Fruit fly (Drosophila melanogaster) whole organism, embryonic: ENCODE measurements around the gene CG15522.
A peak's percentile ranks its signal among the peaks of the same experiment; 100 is the strongest.

Experiments used
- Blimp-1 ChIP-seq: fragments of 200-800 bp; sonication (Bioruptor generic); optimal IDR thresholded peaks from 3 replicates; lab custom pipeline; 2018; ENCODE audit warnings: missing biosample characterization, missing genetic modification characterization, mild to moderate bottlenecking, moderate library complexity, missing genetic modification reagents
- CG11456 ChIP-seq: fragments of 200-800 bp; sonication (Bioruptor generic); IDR thresholded peaks from 3 replicates; pipeline ENCODE4 v1.3.6; 2022; ENCODE audit warnings: missing biosample characterization, missing genetic modification characterization
- CG12391 ChIP-seq: fragments of 200-800 bp; sonication (Bioruptor generic); optimal IDR thresholded peaks from 3 replicates; lab custom pipeline; 2018; ENCODE audit warnings: missing biosample characterization, mild to moderate bottlenecking, missing genetic modification characterization, moderate library complexity
- CG13424 ChIP-seq: fragments of 200-800 bp; sonication (Bioruptor generic); optimal IDR thresholded peaks from 2 replicates; lab custom pipeline; 2019; ENCODE audit warnings: missing biosample characterization, mild to moderate bottlenecking, missing genetic modification characterization, moderate library complexity
- CG13894 ChIP-seq: fragments of 200-800 bp; sonication (Bioruptor generic); optimal IDR thresholded peaks from 3 replicates; lab custom pipeline; 2018; ENCODE audit warnings: missing biosample characterization, mild to moderate bottlenecking, missing genetic modification characterization, moderate library complexity
- CG17802 ChIP-seq: fragments of 200-800 bp; sonication (Bioruptor generic); optimal IDR thresholded peaks from 2 replicates; lab custom pipeline; 2018; ENCODE audit warnings: missing biosample characterization, mild to moderate bottlenecking, missing genetic modification characterization, moderate library complexity
- CG17829 ChIP-seq: fragments of 200-800 bp; optimal IDR thresholded peaks from 2 replicates; lab custom pipeline; 2019; ENCODE audit warnings: missing biosample characterization, mild to moderate bottlenecking, missing genetic modification characterization, moderate library complexity
- CG2120 ChIP-seq: fragments of 200-800 bp; sonication (Bioruptor generic); optimal IDR thresholded peaks from 3 replicates; lab custom pipeline; 2016; ENCODE audit warnings: missing biosample characterization, missing genetic modification characterization
- CG2678 ChIP-seq: fragments of 200-800 bp; sonication (Bioruptor generic); optimal IDR thresholded peaks from 3 replicates; lab custom pipeline; 2019; ENCODE audit warnings: missing biosample characterization, mild to moderate bottlenecking, missing genetic modification characterization, moderate library complexity
- CG30403 ChIP-seq: fragments of 200-800 bp; sonication (Bioruptor generic); optimal IDR thresholded peaks from 3 replicates; lab custom pipeline; 2016; ENCODE audit warnings: missing biosample characterization, missing genetic modification characterization
- CG3065 ChIP-seq: fragments of 200-800 bp; sonication (Bioruptor generic); optimal IDR thresholded peaks from 2 replicates; lab custom pipeline; 2016; ENCODE audit warnings: missing biosample characterization, missing genetic modification characterization
- CG32532 ChIP-seq: fragments of 200-800 bp; sonication (Bioruptor generic); IDR thresholded peaks from 2 replicates; pipeline ENCODE4 v1.3.6; 2022; ENCODE audit warnings: missing biosample characterization, missing genetic modification characterization
- CG3847 ChIP-seq: fragments of 200-800 bp; sonication (Bioruptor generic); IDR thresholded peaks from 2 replicates; pipeline ENCODE4 v1.3.6; 2022; ENCODE audit warnings: missing biosample characterization, missing genetic modification characterization
- CG42726 ChIP-seq: fragments of 200-800 bp; sonication (Bioruptor generic); IDR thresholded peaks from 2 replicates; pipeline ENCODE4 v1.3.6; 2022; ENCODE audit warnings: missing biosample characterization, missing genetic modification characterization; ENCODE audit not compliant: partially characterized antibody
- CG6791 ChIP-seq: fragments of 200-800 bp; sonication (Bioruptor generic); IDR thresholded peaks from 3 replicates; pipeline ENCODE4 v1.3.6; 2022; ENCODE audit warnings: missing biosample characterization, missing genetic modification characterization; ENCODE audit not compliant: partially characterized antibody
- CG7839 ChIP-seq: fragments of 200-800 bp; sonication (Bioruptor generic); optimal IDR thresholded peaks from 3 replicates; lab custom pipeline; 2018; ENCODE audit warnings: missing biosample characterization, mild to moderate bottlenecking, missing genetic modification characterization, moderate library complexity
- Chrac-16 ChIP-seq: fragments of 200-800 bp; sonication (Bioruptor generic); optimal IDR thresholded peaks from 3 replicates; lab custom pipeline; 2016; ENCODE audit warnings: missing biosample characterization, missing genetic modification characterization
- E2f1 ChIP-seq: fragments of 200-800 bp; sonication (Bioruptor generic); IDR thresholded peaks from 2 replicates; pipeline ENCODE4 v1.3.6; 2022; ENCODE audit warnings: missing biosample characterization, missing genetic modification characterization
- E2f2 ChIP-seq: fragments of 200-800 bp; sonication (Bioruptor generic); IDR thresholded peaks from 2 replicates; pipeline ENCODE4 v1.3.6; 2022; ENCODE audit warnings: missing biosample characterization, missing genetic modification characterization
- Fer1 ChIP-seq: fragments of 200-800 bp; sonication (Bioruptor generic); optimal IDR thresholded peaks from 2 replicates; lab custom pipeline; 2017; ENCODE audit warnings: missing biosample characterization, mild to moderate bottlenecking, missing genetic modification characterization
- Fer3 ChIP-seq: fragments of 200-800 bp; sonication (Bioruptor generic); optimal IDR thresholded peaks from 2 replicates; lab custom pipeline; 2018; ENCODE audit warnings: missing biosample characterization, mild to moderate bottlenecking, missing genetic modification characterization, moderate library complexity
- Hmr ChIP-seq: fragments of 200-800 bp; sonication (Bioruptor generic); optimal IDR thresholded peaks from 3 replicates; lab custom pipeline; 2017; ENCODE audit warnings: mild to moderate bottlenecking, missing biosample characterization, missing genetic modification reagents, missing genetic modification characterization
- Hr3 ChIP-seq: fragments of 200-800 bp; sonication (Bioruptor generic); optimal IDR thresholded peaks from 3 replicates; lab custom pipeline; 2016; ENCODE audit warnings: missing biosample characterization, missing genetic modification characterization
- Myb ChIP-seq: fragments of 200-800 bp; sonication (Bioruptor generic); optimal IDR thresholded peaks from 2 replicates; lab custom pipeline; 2016; ENCODE audit warnings: missing biosample characterization, missing genetic modification characterization
- Ptx1 ChIP-seq: fragments of 200-800 bp; sonication (Bioruptor generic); IDR thresholded peaks from 2 replicates; pipeline ENCODE4 v1.3.6; 2022; ENCODE audit warnings: missing biosample characterization, missing genetic modification characterization
- Rfx ChIP-seq: fragments of 200-800 bp; sonication (Bioruptor generic); IDR thresholded peaks from 2 replicates; pipeline ENCODE4 v1.3.6; 2022; ENCODE audit warnings: missing biosample characterization, missing genetic modification characterization
- Sox102F ChIP-seq: fragments of 200-800 bp; sonication (Bioruptor generic); optimal IDR thresholded peaks from 2 replicates; lab custom pipeline; 2018; ENCODE audit warnings: missing biosample characterization, mild to moderate bottlenecking, missing genetic modification characterization, moderate library complexity
- Ssrp ChIP-seq: fragments of 200-800 bp; sonication (Bioruptor generic); optimal IDR thresholded peaks from 2 replicates; lab custom pipeline; 2018; ENCODE audit warnings: missing biosample characterization, mild to moderate bottlenecking, missing genetic modification characterization, moderate library complexity
- bcd ChIP-seq: fragments of 200-800 bp; sonication (Bioruptor generic); optimal IDR thresholded peaks from 2 replicates; lab custom pipeline; 2017; ENCODE audit warnings: missing biosample characterization, mild to moderate bottlenecking, missing genetic modification characterization
- cad ChIP-seq: fragments of >200 bp; optimal IDR thresholded peaks from 2 replicates; lab custom pipeline; 2017; ENCODE audit warnings: missing biosample characterization, missing genetic modification characterization
- cg ChIP-seq: fragments of 200-800 bp; sonication (Bioruptor generic); optimal IDR thresholded peaks from 3 replicates; lab custom pipeline; 2019; ENCODE audit warnings: missing biosample characterization, mild to moderate bottlenecking, missing genetic modification characterization, moderate library complexity
- chm ChIP-seq: fragments of 200-800 bp; sonication (Bioruptor generic); IDR thresholded peaks from 2 replicates; pipeline ENCODE4 v1.3.6; 2022; ENCODE audit warnings: missing biosample characterization, missing genetic modification characterization
- gem ChIP-seq: fragments of 200-800 bp; sonication (Bioruptor generic); optimal IDR thresholded peaks from 2 replicates; lab custom pipeline; 2019; ENCODE audit warnings: missing biosample characterization, mild to moderate bottlenecking, missing genetic modification characterization, moderate library complexity
- grau ChIP-seq: fragments of 200-800 bp; optimal IDR thresholded peaks from 3 replicates; lab custom pipeline; 2019; ENCODE audit warnings: missing biosample characterization, mild to moderate bottlenecking, missing genetic modification characterization, moderate library complexity
- gro ChIP-seq: fragments of 200-800 bp; sonication (Bioruptor generic); optimal IDR thresholded peaks from 2 replicates; lab custom pipeline; 2016; ENCODE audit warnings: missing biosample characterization, missing genetic modification characterization
- kah ChIP-seq: fragments of 200-800 bp; sonication (Bioruptor generic); optimal IDR thresholded peaks from 2 replicates; lab custom pipeline; 2018; ENCODE audit warnings: missing biosample characterization, mild to moderate bottlenecking, missing genetic modification characterization
- mam ChIP-seq: fragments of 200-800 bp; sonication (Bioruptor generic); optimal IDR thresholded peaks from 3 replicates; lab custom pipeline; 2016; ENCODE audit warnings: missing biosample characterization, missing genetic modification characterization
- nmo ChIP-seq: fragments of 200-800 bp; sonication (Bioruptor generic); optimal IDR thresholded peaks from 2 replicates; lab custom pipeline; 2018; ENCODE audit warnings: missing biosample characterization, mild to moderate bottlenecking, missing genetic modification characterization, moderate library complexity
- ranshi ChIP-seq: fragments of 200-800 bp; sonication (Bioruptor generic); IDR thresholded peaks from 2 replicates; pipeline ENCODE4 v1.3.6; 2022; ENCODE audit warnings: missing biosample characterization, missing genetic modification characterization
- sd ChIP-seq: fragments of 200-800 bp; sonication (Bioruptor generic); optimal IDR thresholded peaks from 3 replicates; lab custom pipeline; 2018; ENCODE audit warnings: missing biosample characterization, mild to moderate bottlenecking, missing genetic modification characterization, moderate library complexity
- sens-2 ChIP-seq: fragments of 200-800 bp; sonication (Bioruptor generic); IDR thresholded peaks from 2 replicates; pipeline ENCODE4 v1.3.6; 2022; ENCODE audit warnings: missing biosample characterization, missing genetic modification characterization
- slbo ChIP-seq: fragments of 200-800 bp; sonication (Bioruptor generic); IDR thresholded peaks from 2 replicates; pipeline ENCODE4 v1.3.6; 2022; ENCODE audit warnings: missing biosample characterization, missing genetic modification characterization
- stwl ChIP-seq: fragments of 200-800 bp; sonication (Bioruptor generic); optimal IDR thresholded peaks from 3 replicates; lab custom pipeline; 2018; ENCODE audit warnings: missing biosample characterization, mild to moderate bottlenecking, missing genetic modification characterization, moderate library complexity
- sug ChIP-seq: fragments of 200-800 bp; optimal IDR thresholded peaks from 2 replicates; lab custom pipeline; 2019; ENCODE audit warnings: missing biosample characterization, mild to moderate bottlenecking, missing genetic modification characterization, moderate library complexity
- trem ChIP-seq: fragments of 200-800 bp; optimal IDR thresholded peaks from 3 replicates; lab custom pipeline; 2019; ENCODE audit warnings: missing biosample characterization, mild to moderate bottlenecking, missing genetic modification characterization, moderate library complexity
- unpg ChIP-seq: fragments of 200-800 bp; sonication (Bioruptor generic); optimal IDR thresholded peaks from 3 replicates; lab custom pipeline; 2018; ENCODE audit warnings: missing biosample characterization, mild to moderate bottlenecking, missing genetic modification characterization, moderate library complexity
- vvl ChIP-seq: fragments of 200-800 bp; sonication (Bioruptor generic); IDR thresholded peaks from 2 replicates; pipeline ENCODE4 v1.3.6; 2022; ENCODE audit warnings: missing biosample characterization, missing genetic modification characterization
- zen ChIP-seq: fragments of 200-800 bp; sonication (Bioruptor generic); optimal IDR thresholded peaks from 3 replicates; lab custom pipeline; 2018; ENCODE audit warnings: missing biosample characterization, mild to moderate bottlenecking, missing genetic modification characterization, moderate library complexity

The CG15522 gene

DNA sequence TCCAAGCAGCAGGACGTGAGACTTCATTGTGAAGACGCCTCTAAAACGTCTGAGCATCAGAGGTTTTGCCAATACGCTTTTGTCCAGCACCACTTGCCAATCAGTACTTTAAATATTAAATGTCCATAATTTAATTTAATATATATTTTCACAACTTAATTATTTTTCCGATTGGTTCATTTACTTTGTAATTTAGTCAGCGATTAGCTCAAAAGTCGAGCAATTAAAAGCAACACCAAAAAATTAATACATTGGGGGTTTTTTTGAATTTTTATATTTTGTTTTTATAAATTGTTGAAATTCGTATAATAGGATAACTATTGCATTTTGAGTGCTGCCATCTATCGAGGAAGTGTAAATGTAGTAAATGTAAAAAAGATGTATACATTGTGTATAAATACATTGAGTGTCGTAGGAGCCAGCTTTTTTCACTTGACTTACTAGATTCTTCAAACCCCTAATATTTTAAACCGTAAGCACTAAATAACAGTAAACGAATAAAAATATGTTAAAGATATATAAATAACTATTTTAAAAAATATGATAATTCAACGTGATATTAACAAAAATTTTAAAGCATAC, 23.2 kb upstream of the CG15522 start, which contains the start of gene CG15517 (continued):
- peak; percentile 38; the same call in 1 of the 2 replicates for TF ChIP-seq CG32532 (GFP tag; lab: Robert Waterston, UW)
- no peak for TF ChIP-seq ranshi (GFP tag; lab: Robert Waterston, UW)
- peak; percentile 38 for TF ChIP-seq CG7839 (tag; lab: Kevin White, UChicago)
- TF ChIP-seq Hr3 (GFP tag; lab: Kevin White, UChicago), result peak; percentile 2
- TF ChIP-seq zen, result peak; percentile 35
- peak; percentile 27 for TF ChIP-seq Ssrp
- TF ChIP-seq cad, result no peak
- no peak for TF ChIP-seq CG3065 (GFP tag; lab: Kevin White, UChicago)
- TF ChIP-seq CG17802 (tag; lab: Kevin White, UChicago), result no peak
- peak; percentile 12 for TF ChIP-seq sug (tag; lab: Kevin White, UChicago)
- 0 out of 2 replicates have a peak, but pooled peaks have one; percentile 18 for TF ChIP-seq E2f2 (GFP tag; lab: Robert Waterston, UW)
- TF ChIP-seq CG13424 (tag; lab: Kevin White, UChicago), result peak; percentile 4
- peak; percentile 3 for TF ChIP-seq CG13894 (tag; lab: Kevin White, UChicago)
- TF ChIP-seq Chrac-16 (GFP tag; lab: Kevin White, UChicago), result peak; percentile 36
- peak; percentile 43; the same call in 1 of the 2 replicates for TF ChIP-seq Ptx1 (GFP tag; lab: Robert Waterston, UW)
- peak; percentile 6 for TF ChIP-seq Blimp-1 (GFP tag; lab: Kevin White, UChicago)
- TF ChIP-seq cg (GFP tag; lab: Kevin White, UChicago), result peak; percentile 2
- TF ChIP-seq stwl (tag; lab: Kevin White, UChicago), result peak; percentile 86
- TF ChIP-seq Myb (GFP tag; lab: Kevin White, UChicago), result peak; percentile 0
- peak; percentile 32 for TF ChIP-seq grau (tag; lab: Kevin White, UChicago)
- no peak for TF ChIP-seq chm (GFP tag; lab: Robert Waterston, UW)
- TF ChIP-seq slbo, result peak; percentile 55
- peak; percentile 6 for TF ChIP-seq Sox102F (GFP tag; lab: Kevin White, UChicago)
- no peak for TF ChIP-seq sens-2 (GFP tag; lab: Robert Waterston, UW)
- no peak for TF ChIP-seq bcd
- peak; percentile 12 for TF ChIP-seq CG2120 (GFP tag; lab: Kevin White, UChicago)
- 0 out of 2 replicates have a peak, but pooled peaks have one; percentile 9 for TF ChIP-seq CG3847 (GFP tag; lab: Robert Waterston, UW)
- TF ChIP-seq CG17829 (tag; lab: Kevin White, UChicago), result peak; percentile 30
- peak; percentile 58; the same call in 1 of the 3 replicates for TF ChIP-seq CG11456
- 0 out of 2 replicates have a peak, but pooled peaks have one; percentile 30 for TF ChIP-seq Rfx
- no peak for TF ChIP-seq gro (GFP tag; lab: Kevin White, UChicago)
- TF ChIP-seq Hmr (GFP tag; lab: Kevin White, UChicago), result peak; percentile 18
- TF ChIP-seq CG30403 (GFP tag; lab: Kevin White, UChicago), result peak; percentile 9
- peak; percentile 21 for TF ChIP-seq nmo (GFP tag; lab: Kevin White, UChicago)
- peak; percentile 85 for TF ChIP-seq vvl (GFP tag; lab: Robert Waterston, UW)
- TF ChIP-seq CG6791 (GFP tag; lab: Robert Waterston, UW), result peak; percentile 60; the same call in 1 of the 3 replicates
- TF ChIP-seq mam (GFP tag; lab: Kevin White, UChicago), result no peak
- no peak for TF ChIP-seq kah (GFP tag; lab: Kevin White, UChicago)
- TF ChIP-seq trem, result peak; percentile 3
- peak; percentile 17 for TF ChIP-seq Fer3 (tag; lab: Kevin White, UChicago)
- peak; percentile 61 for TF ChIP-seq CG42726 (GFP tag; lab: Robert Waterston, UW)
- TF ChIP-seq CG12391, result peak; percentile 3
- peak; percentile 13 for TF ChIP-seq Fer1
- TF ChIP-seq E2f1 (GFP tag; lab: Robert Waterston, UW), result no peak
- peak; percentile 26 for TF ChIP-seq gem
- TF ChIP-seq CG2678, result peak; percentile 15
- peak; percentile 17 for TF ChIP-seq sd (tag; lab: Kevin White, UChicago)
- TF ChIP-seq unpg, result peak; percentile 6
